Worm (Caenorhabditis elegans) whole organism, L4 larva: ENCODE results near the gene Y26G10.1.

Experiments
- F10B5.3 ChIP-seq: sonication (generic microtip); optimal IDR thresholded peaks from 2 replicates; lab custom pipeline; 2016; ENCODE audit warnings: mild to moderate bottlenecking, missing genetic modification characterization, missing compliant biosample characterization
- F37D6.2 ChIP-seq: sonication (generic microtip); optimal IDR thresholded peaks from 2 replicates; lab custom pipeline; 2016; ENCODE audit warnings: mild to moderate bottlenecking, missing genetic modification characterization, missing compliant biosample characterization
- F49E8.2 ChIP-seq: sonication (generic microtip); optimal IDR thresholded peaks from 2 replicates; lab custom pipeline; 2016; ENCODE audit warnings: missing compliant biosample characterization, mild to moderate bottlenecking, missing genetic modification characterization, borderline replicate concordance
- R02D3.7 ChIP-seq: fragments of 150-350 bp; sonication (generic microtip); optimal IDR thresholded peaks from 3 replicates; lab custom pipeline; 2014; ENCODE audit warnings: missing biosample characterization, missing genetic modification characterization
- Y105C5A.15 ChIP-seq: fragments of 200-800 bp; sonication (Bioruptor generic); IDR thresholded peaks from 2 replicates; pipeline ENCODE4 v1.3.6; 2022; ENCODE audit warnings: missing genetic modification characterization, missing compliant biosample characterization
- Y48G9A.11 ChIP-seq: fragments of 200-800 bp; sonication (Bioruptor generic); IDR thresholded peaks from 2 replicates; pipeline ENCODE4 v1.3.6; 2022; ENCODE audit warnings: missing genetic modification reagents, missing genetic modification characterization, missing compliant biosample characterization
- Y5F2A.4 ChIP-seq: fragments of 200-800 bp; sonication (Bioruptor generic); optimal IDR thresholded peaks from 2 replicates; lab custom pipeline; 2018; ENCODE audit warnings: mild to moderate bottlenecking, missing genetic modification characterization, missing compliant biosample characterization
- Y75B8A.6 ChIP-seq: fragments of 200-800 bp; sonication (Bioruptor generic); IDR thresholded peaks from 2 replicates; pipeline ENCODE4 v1.3.6; 2022; ENCODE audit warnings: missing genetic modification reagents, missing genetic modification characterization, missing compliant biosample characterization
- aha-1 ChIP-seq: fragments of 150-350 bp; peaks from one replicate; lab custom pipeline; 2014; ENCODE audit warnings: missing biosample characterization, missing genetic modification characterization
- attf-4 ChIP-seq: sonication (generic microtip); optimal IDR thresholded peaks from 3 replicates; lab custom pipeline; 2017; ENCODE audit warnings: missing biosample characterization, missing genetic modification characterization
- ceh-20 ChIP-seq: fragments of 200-800 bp; sonication (Bioruptor generic); IDR thresholded peaks from 2 replicates; pipeline ENCODE4 v1.3.6; 2022; ENCODE audit warnings: missing genetic modification reagents, missing genetic modification characterization, missing compliant biosample characterization
- ceh-44 ChIP-seq: fragments of 200-800 bp; sonication (Bioruptor generic); IDR thresholded peaks from 2 replicates; pipeline ENCODE4 v1.3.6; 2022; ENCODE audit warnings: missing genetic modification reagents, missing genetic modification characterization, missing compliant biosample characterization
- ceh-62 ChIP-seq: sonication (generic microtip); optimal IDR thresholded peaks from 2 replicates; lab custom pipeline; 2017; ENCODE audit warnings: missing biosample characterization, missing genetic modification characterization
- ceh-82 ChIP-seq: sonication (generic microtip); optimal IDR thresholded peaks from 2 replicates; lab custom pipeline; 2017; ENCODE audit warnings: missing biosample characterization, missing genetic modification characterization
- daf-12 ChIP-seq: fragments of 150-350 bp; optimal IDR thresholded peaks from 2 replicates; lab custom pipeline; 2014; ENCODE audit warnings: missing biosample characterization, missing genetic modification reagents, missing genetic modification characterization
- daf-16 ChIP-seq, 3 experiments: sonication (generic microtip); optimal IDR thresholded peaks; 2 replicates each; lab custom pipeline; 2016 to 2017; ENCODE audit warnings: missing genetic modification characterization in 3 of 3, missing genetic modification reagents in 3 of 3, mild to moderate bottlenecking in 2 of 3, missing compliant biosample characterization in 2 of 3, missing biosample characterization in 1 of 3, moderate library complexity in 1 of 3
- daf-8 ChIP-seq: fragments of 200-800 bp; sonication (Bioruptor generic); IDR thresholded peaks from 2 replicates; pipeline ENCODE4 v1.3.6; 2022; ENCODE audit warnings: missing genetic modification characterization, missing compliant biosample characterization
- dmd-6 ChIP-seq: fragments of 200-800 bp; sonication (Bioruptor generic); IDR thresholded peaks from 2 replicates; pipeline ENCODE4 v1.3.6; 2022; ENCODE audit warnings: missing genetic modification reagents, missing genetic modification characterization, missing compliant biosample characterization
- dmd-9 ChIP-seq: fragments of 200-800 bp; sonication (Bioruptor generic); IDR thresholded peaks from 2 replicates; pipeline ENCODE4 v1.3.6; 2022; ENCODE audit warnings: missing genetic modification reagents, missing genetic modification characterization, missing compliant biosample characterization
- dpl-1 ChIP-seq: fragments of 150-350 bp; optimal IDR thresholded peaks from 2 replicates; lab custom pipeline; 2014; ENCODE audit warnings: missing biosample characterization, missing genetic modification reagents, missing genetic modification characterization
- egl-27 ChIP-seq: sonication (generic microtip); optimal IDR thresholded peaks from 3 replicates; lab custom pipeline; 2017; ENCODE audit warnings: missing biosample characterization, missing genetic modification reagents, missing genetic modification characterization
- egl-43 ChIP-seq: fragments of 200-800 bp; sonication (Bioruptor generic); IDR thresholded peaks from 2 replicates; pipeline ENCODE4 v1.3.6; 2022; ENCODE audit warnings: missing genetic modification reagents, missing genetic modification characterization, missing compliant biosample characterization
- fos-1 ChIP-seq: fragments of 150-350 bp; optimal IDR thresholded peaks from 2 replicates; lab custom pipeline; 2014; ENCODE audit warnings: missing biosample characterization, missing genetic modification characterization
- hlh-11 ChIP-seq: fragments of 200-800 bp; sonication (Bioruptor generic); optimal IDR thresholded peaks from 2 replicates; lab custom pipeline; 2018; ENCODE audit warnings: mild to moderate bottlenecking, missing genetic modification characterization, missing compliant biosample characterization
- hlh-30 ChIP-seq: sonication (generic microtip); optimal IDR thresholded peaks from 2 replicates; lab custom pipeline; 2017; ENCODE audit warnings: antibody characterized with exemption, mild to moderate bottlenecking, missing genetic modification characterization, missing compliant biosample characterization; ENCODE audit not compliant: insufficient read depth
- hmg-1.1 ChIP-seq: fragments of 200-800 bp; sonication (Bioruptor generic); IDR thresholded peaks from 2 replicates; pipeline ENCODE4 v1.3.6; 2022; ENCODE audit warnings: missing genetic modification reagents, missing genetic modification characterization, missing compliant biosample characterization
- jun-1 ChIP-seq: fragments of 150-350 bp; optimal IDR thresholded peaks from 2 replicates; lab custom pipeline; 2014; ENCODE audit warnings: missing biosample characterization, missing genetic modification reagents, missing genetic modification characterization
- lin-13 ChIP-seq: fragments of 150-350 bp; optimal IDR thresholded peaks from 2 replicates; lab custom pipeline; 2014; ENCODE audit warnings: missing biosample characterization, missing genetic modification reagents, missing genetic modification characterization
- lin-29 ChIP-seq: fragments of 200-800 bp; sonication (Bioruptor generic); IDR thresholded peaks from 2 replicates; pipeline ENCODE4 v1.3.6; 2022; ENCODE audit warnings: missing genetic modification reagents, missing genetic modification characterization, missing compliant biosample characterization
- lin-39 ChIP-seq: fragments of 150-350 bp; optimal IDR thresholded peaks from 2 replicates; lab custom pipeline; 2014; ENCODE audit warnings: missing biosample characterization, missing genetic modification reagents, missing genetic modification characterization
- lir-3 ChIP-seq: sonication (generic microtip); optimal IDR thresholded peaks from 2 replicates; lab custom pipeline; 2016; ENCODE audit warnings: mild to moderate bottlenecking, missing genetic modification characterization, missing compliant biosample characterization
- mdt-29 ChIP-seq: fragments of 200-800 bp; sonication (Bioruptor generic); IDR thresholded peaks from 2 replicates; pipeline ENCODE4 v1.3.6; 2022; ENCODE audit warnings: missing genetic modification reagents, missing genetic modification characterization, missing compliant biosample characterization
- mep-1 ChIP-seq: fragments of 150-350 bp; sonication (generic microtip); optimal IDR thresholded peaks from 3 replicates; lab custom pipeline; 2014; ENCODE audit warnings: missing biosample characterization, missing genetic modification characterization
- mxl-3 ChIP-seq: fragments of 200-800 bp; sonication (Bioruptor generic); optimal IDR thresholded peaks from 2 replicates; lab custom pipeline; 2018; ENCODE audit warnings: mild to moderate bottlenecking, missing genetic modification characterization, missing compliant biosample characterization
- nhr-102 ChIP-seq: sonication (generic microtip); optimal IDR thresholded peaks from 2 replicates; lab custom pipeline; 2016; ENCODE audit warnings: mild to moderate bottlenecking, missing genetic modification characterization, moderate library complexity, missing compliant biosample characterization
- nhr-11 ChIP-seq: fragments of 150-350 bp; optimal IDR thresholded peaks from 2 replicates; lab custom pipeline; 2014; ENCODE audit warnings: missing biosample characterization, missing genetic modification characterization
- nhr-28 ChIP-seq: fragments of 150-350 bp; optimal IDR thresholded peaks from 2 replicates; lab custom pipeline; 2014; ENCODE audit warnings: missing biosample characterization, missing genetic modification characterization
- nhr-42 ChIP-seq: fragments of 200-800 bp; sonication (Bioruptor generic); IDR thresholded peaks from 2 replicates; pipeline ENCODE4 v1.3.6; 2022; ENCODE audit warnings: missing genetic modification characterization, missing compliant biosample characterization
- nhr-76 ChIP-seq: fragments of 150-350 bp; optimal IDR thresholded peaks from 2 replicates; lab custom pipeline; 2014; ENCODE audit warnings: missing biosample characterization, missing genetic modification characterization
- nhr-77 ChIP-seq: fragments of 150-350 bp; optimal IDR thresholded peaks from 2 replicates; lab custom pipeline; 2014; ENCODE audit warnings: missing biosample characterization, missing genetic modification characterization
- php-3 ChIP-seq: fragments of 200-800 bp; sonication (Bioruptor generic); IDR thresholded peaks from 2 replicates; pipeline ENCODE4 v1.3.6; 2022; ENCODE audit warnings: missing genetic modification reagents, missing genetic modification characterization, missing compliant biosample characterization
- pqm-1 ChIP-seq: sonication (generic microtip); optimal IDR thresholded peaks from 2 replicates; lab custom pipeline; 2017; ENCODE audit warnings: missing biosample characterization, missing genetic modification characterization
- rbr-2 ChIP-seq: sonication (generic microtip); optimal IDR thresholded peaks from 2 replicates; lab custom pipeline; 2016; ENCODE audit warnings: missing genotype, missing genetic modification characterization, missing compliant biosample characterization
- set-16 ChIP-seq: fragments of 200-800 bp; sonication (Bioruptor generic); IDR thresholded peaks from 2 replicates; pipeline ENCODE4 v1.3.6; 2022; ENCODE audit warnings: missing genetic modification reagents, missing genetic modification characterization, missing compliant biosample characterization
- spr-1 ChIP-seq: sonication (generic microtip); optimal IDR thresholded peaks from 2 replicates; lab custom pipeline; 2016; ENCODE audit warnings: mild to moderate bottlenecking, missing genetic modification characterization, missing compliant biosample characterization
- tra-1 ChIP-seq: fragments of 200-800 bp; sonication (Bioruptor generic); IDR thresholded peaks from 2 replicates; pipeline ENCODE4 v1.3.6; 2022; ENCODE audit warnings: missing genetic modification reagents, missing genetic modification characterization, missing compliant biosample characterization
- unc-130 ChIP-seq: sonication (generic microtip); optimal IDR thresholded peaks from 2 replicates; lab custom pipeline; 2016; ENCODE audit warnings: missing genetic modification reagents, missing genetic modification characterization, missing compliant biosample characterization
- unc-39 ChIP-seq: sonication (generic microtip); optimal IDR thresholded peaks from 2 replicates; lab custom pipeline; 2017; ENCODE audit warnings: missing biosample characterization, missing genetic modification characterization
- vab-7 ChIP-seq: fragments of 200-800 bp; sonication (Bioruptor generic); IDR thresholded peaks from 2 replicates; pipeline ENCODE4 v1.3.6; 2022; ENCODE audit warnings: missing genetic modification reagents, missing genetic modification characterization, missing compliant biosample characterization
- zfp-2 ChIP-seq: sonication (generic microtip); optimal IDR thresholded peaks from 2 replicates; lab custom pipeline; 2016; ENCODE audit warnings: mild to moderate bottlenecking, missing genetic modification characterization, missing compliant biosample characterization
- zip-11 ChIP-seq: fragments of 200-800 bp; sonication (Bioruptor generic); IDR thresholded peaks from 2 replicates; pipeline ENCODE4 v1.3.6; 2022; ENCODE audit warnings: missing genetic modification characterization, missing compliant biosample characterization

Gene Y26G10.1

DNA sequence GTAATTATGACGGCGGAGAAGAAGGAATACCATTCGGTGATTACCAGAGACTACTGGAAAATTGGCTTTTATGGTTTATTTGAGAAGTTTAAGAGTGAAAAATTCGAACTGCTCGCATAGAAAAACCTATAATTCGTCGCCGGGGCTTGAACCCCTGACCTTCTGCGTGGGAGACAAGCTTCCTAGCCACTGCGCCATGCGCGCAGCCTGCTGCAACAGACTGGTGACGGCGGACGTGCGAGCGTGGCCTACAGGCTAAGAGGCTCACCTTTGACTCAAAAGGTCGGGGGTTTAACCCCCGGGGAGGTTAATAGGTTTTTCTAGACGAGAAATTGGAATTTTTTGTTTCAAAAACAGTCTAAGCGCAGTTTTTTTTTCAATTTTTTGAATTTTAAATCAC is 31.3 kb downstream of the Y26G10.1 start:
- TF ChIP-seq aha-1 (peak; percentile 3), Y48G9A.11 (GFP tag; lab: Robert Waterston, UW) (0 out of 2 replicates have a peak, but pooled peaks have one; percentile 39), vab-7 (0 out of 2 replicates have a peak, but pooled peaks have one; percentile 29), Y105C5A.15 (GFP tag; lab: Robert Waterston, UW) (no peak), set-16 (GFP tag; lab: Robert Waterston, UW) (peak; percentile 69)

DNA sequence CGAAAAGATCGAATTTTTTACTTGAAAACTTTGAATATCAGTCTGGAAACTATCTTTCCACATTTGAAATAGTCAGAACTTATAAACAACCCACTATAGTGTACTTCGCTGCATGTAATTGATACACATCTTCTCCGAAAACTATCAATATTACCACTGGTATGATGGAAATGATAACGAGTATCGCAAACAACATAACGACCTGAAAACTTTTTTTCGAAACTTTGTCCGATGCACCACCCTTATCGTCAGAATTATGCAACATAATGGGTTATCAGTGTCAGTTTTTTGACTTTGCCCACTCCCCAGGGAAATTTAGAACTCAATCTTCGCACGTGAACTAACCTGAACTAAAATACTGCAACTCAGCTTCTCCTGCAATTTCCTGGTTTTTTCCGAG is 33.4 kb downstream of the Y26G10.1 start:
- no peak for TF ChIP-seq F49E8.2 (tag; lab: Kevin White, UChicago)
- 0 out of 2 replicates have a peak, but pooled peaks have one; percentile 34 for TF ChIP-seq tra-1
- TF ChIP-seq nhr-42 (GFP tag; lab: Robert Waterston, UW) = no peak
- TF ChIP-seq hlh-11 (tag; lab: Kevin White, UChicago) = peak; percentile 57
- no peak for TF ChIP-seq rbr-2
- TF ChIP-seq F10B5.3 (tag; lab: Kevin White, UChicago) = no peak
- TF ChIP-seq dmd-9 (GFP tag; lab: Robert Waterston, UW) = no peak
- no peak for TF ChIP-seq lin-39
- no peak for TF ChIP-seq jun-1 (tag; lab: Kevin White, UChicago)
- TF ChIP-seq F37D6.2 (tag; lab: Kevin White, UChicago) = no peak
- TF ChIP-seq egl-43 (GFP tag; lab: Robert Waterston, UW) = no peak
- no peak for TF ChIP-seq Y5F2A.4 (GFP tag; lab: Kevin White, UChicago)
- TF ChIP-seq spr-1 (tag; lab: Kevin White, UChicago) = no peak
- TF ChIP-seq daf-8 (GFP tag; lab: Robert Waterston, UW) = no peak
- no peak for TF ChIP-seq zip-11 (GFP tag; lab: Robert Waterston, UW)
- no peak for TF ChIP-seq nhr-11 (tag; lab: Kevin White, UChicago)
- TF ChIP-seq ceh-20 = no peak
- TF ChIP-seq nhr-76 = no peak
- no peak for TF ChIP-seq Y105C5A.15 (GFP tag; lab: Robert Waterston, UW)
- TF ChIP-seq unc-39 (tag; lab: Kevin White, UChicago) = no peak
- peak; percentile 58 for TF ChIP-seq nhr-28 (tag; lab: Kevin White, UChicago)
- no peak for TF ChIP-seq egl-27 (tag; lab: Kevin White, UChicago)
- no peak for TF ChIP-seq ceh-44 (GFP tag; lab: Robert Waterston, UW)
- no peak for TF ChIP-seq zfp-2 (tag; lab: Kevin White, UChicago)
- no peak for TF ChIP-seq dpl-1 (GFP tag; lab: Kevin White, UChicago)
- no peak for TF ChIP-seq daf-12
- TF ChIP-seq Y48G9A.11 (GFP tag; lab: Robert Waterston, UW) = no peak
- TF ChIP-seq nhr-102 (tag; lab: Kevin White, UChicago) = no peak
- no peak for TF ChIP-seq hlh-30
- no peak for TF ChIP-seq unc-130 (GFP tag; lab: Kevin White, UChicago)
- TF ChIP-seq fos-1 (tag; lab: Kevin White, UChicago) = no peak
- no peak for TF ChIP-seq lin-29 (GFP tag; lab: Robert Waterston, UW)
- TF ChIP-seq R02D3.7 (tag; lab: Kevin White, UChicago) = no peak
- no peak for TF ChIP-seq attf-4
- no peak for TF ChIP-seq mep-1 (tag; lab: Kevin White, UChicago)
- no peak for TF ChIP-seq hmg-1.1 (GFP tag; lab: Robert Waterston, UW)
- no peak for TF ChIP-seq mxl-3 (GFP tag; lab: Kevin White, UChicago)
- no peak for TF ChIP-seq ceh-62
- no peak for TF ChIP-seq ceh-82
- TF ChIP-seq pqm-1 (tag; lab: Kevin White, UChicago) = peak; percentile 82
- TF ChIP-seq php-3 = peak; percentile 65; the same call in 1 of the 2 replicates
- no peak for TF ChIP-seq lin-13 (GFP tag; lab: Kevin White, UChicago)
- TF ChIP-seq mdt-29 (GFP tag; lab: Robert Waterston, UW) = no peak
- TF ChIP-seq Y75B8A.6 (GFP tag; lab: Robert Waterston, UW) = no peak
- TF ChIP-seq lir-3 (tag; lab: Kevin White, UChicago) = no peak
- TF ChIP-seq daf-16 (GFP tag; optimal IDR thresholded peaks at IDR 0.05; lab: Kevin White, UChicago) = no peak
- peak; percentile 92 for TF ChIP-seq daf-16 (tag; optimal IDR thresholded peaks at IDR 0.05; lab: Kevin White, UChicago)
- no peak for TF ChIP-seq nhr-77 (tag; lab: Kevin White, UChicago)
- TF ChIP-seq dmd-6 (GFP tag; lab: Robert Waterston, UW) = peak; percentile 86
- peak; percentile 40 for TF ChIP-seq aha-1
